Worm (Caenorhabditis elegans): ENCODE results near the gene C02B4.3.
A peak's percentile ranks its signal among the peaks of the same experiment; 100 is the strongest.

The C02B4.3 gene

DNA sequence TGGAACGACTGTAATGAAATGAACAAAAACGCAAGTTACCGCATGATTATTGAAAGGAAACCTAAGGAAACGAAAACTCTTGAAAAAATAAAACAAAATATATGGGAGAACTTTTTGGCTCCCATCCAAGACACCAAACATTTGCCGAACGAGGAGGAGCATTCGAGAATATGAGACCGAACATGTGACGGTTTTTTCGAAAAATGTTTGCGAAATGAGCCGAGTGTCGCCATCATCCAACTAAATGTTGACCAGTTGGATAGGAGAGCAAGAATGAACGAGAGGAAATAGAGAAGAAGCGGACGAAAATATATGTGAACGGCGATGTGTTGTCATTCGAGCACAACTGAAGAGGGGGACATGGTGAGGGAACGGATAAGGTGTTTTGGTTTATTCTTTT is 29.6 kb downstream of the C02B4.3 start:
- TF ChIP-seq nhr-12 (tag; optimal IDR thresholded peaks at IDR 0.05) (no peak), egl-27 (tag; optimal IDR thresholded peaks at IDR 0.05) (no peak), efl-1 (optimal IDR thresholded peaks at IDR 0.05) (no peak), efl-1 (GFP tag; optimal IDR thresholded peaks at IDR 0.05 in 1 of 2) (peak in 1 of 2 experiments; percentile 31)

- peak; percentile 35 for TF ChIP-seq nhr-71 (tag; optimal IDR thresholded peaks at IDR 0.05)
- TF ChIP-seq lin-14 (GFP tag; optimal IDR thresholded peaks at IDR 0.05), result peak; percentile 90
- no peak for TF ChIP-seq aha-1 (tag; optimal IDR thresholded peaks at IDR 0.05)
- peak; percentile 35 for TF ChIP-seq snu-23 (GFP tag; optimal IDR thresholded peaks at IDR 0.05)
- peak; percentile 30 for TF ChIP-seq dsc-1 (tag; optimal IDR thresholded peaks at IDR 0.05)
- TF ChIP-seq nhr-47 (tag; optimal IDR thresholded peaks at IDR 0.05), result peak; percentile 17
- TF ChIP-seq sptf-1 (tag; optimal IDR thresholded peaks at IDR 0.05), result no peak
- peak; percentile 13 for TF ChIP-seq tbx-2 (tag; optimal IDR thresholded peaks at IDR 0.05)
- no peak for TF ChIP-seq ceh-90 (tag; optimal IDR thresholded peaks at IDR 0.05)
- peak; percentile 27 to 37 (median 33) for TF ChIP-seq ceh-82 (tag; optimal IDR thresholded peaks at IDR 0.05)
- no peak for TF ChIP-seq jun-1 (tag; optimal IDR thresholded peaks at IDR 0.05)
- no peak for TF ChIP-seq lin-15B (tag; optimal IDR thresholded peaks at IDR 0.05)
- TF ChIP-seq mdl-1 (tag; optimal IDR thresholded peaks at IDR 0.05), result peak in 1 of 2 experiments; percentile 50
- TF ChIP-seq lin-35 (GFP tag; optimal IDR thresholded peaks at IDR 0.05), result peak in 1 of 2 experiments; percentile 19
- 0 out of 2 replicates have a peak, but pooled peaks have one; percentile 25 for TF ChIP-seq mab-9 (GFP tag; IDR thresholded peaks at IDR 0.05)
- TF ChIP-seq zag-1 (tag; optimal IDR thresholded peaks at IDR 0.05), result no peak
- peak; percentile 16 for TF ChIP-seq unc-86 (tag; optimal IDR thresholded peaks at IDR 0.05)
- TF ChIP-seq lsy-2 (tag; optimal IDR thresholded peaks at IDR 0.05), result peak in 1 of 2 experiments; percentile 29
- peak; percentile 17 for TF ChIP-seq swsn-7 (tag; optimal IDR thresholded peaks at IDR 0.05)
- TF ChIP-seq tlp-1 (tag; optimal IDR thresholded peaks at IDR 0.05), result no peak
- TF ChIP-seq fkh-10 (GFP tag; optimal IDR thresholded peaks at IDR 0.05), result peak; percentile 62
- no peak for TF ChIP-seq lin-13 (GFP tag; optimal IDR thresholded peaks at IDR 0.05)
- no peak for TF ChIP-seq sox-4 (tag; optimal IDR thresholded peaks at IDR 0.05)
- TF ChIP-seq nhr-237 (tag; optimal IDR thresholded peaks at IDR 0.05), result no peak
Observed at ce11 chrX:12629257-12629656, 30.4 kb downstream of the C02B4.3 start.

- no peak for TF ChIP-seq C16A3.4 (tag; optimal IDR thresholded peaks at IDR 0.05)
- TF ChIP-seq blmp-1 (tag; optimal IDR thresholded peaks at IDR 0.05), result peak; percentile 70
- no peak for TF ChIP-seq dsc-1 (tag; optimal IDR thresholded peaks at IDR 0.05)
- no peak for TF ChIP-seq unc-30 (tag; optimal IDR thresholded peaks at IDR 0.05)
- no peak for TF ChIP-seq aly-2 (tag; optimal IDR thresholded peaks at IDR 0.05)
- peak; percentile 9 for TF ChIP-seq unc-130 (tag; optimal IDR thresholded peaks at IDR 0.05)
- peak in 1 of 2 experiments; percentile 19 for TF ChIP-seq mdl-1 (tag; optimal IDR thresholded peaks at IDR 0.05)
- no peak for TF ChIP-seq unc-62 (GFP tag; optimal IDR thresholded peaks at IDR 0.05)
- no peak for TF ChIP-seq lir-3 (tag; optimal IDR thresholded peaks at IDR 0.05; ENCODE audit: poor library complexity)
- TF ChIP-seq skn-1 (tag; optimal IDR thresholded peaks at IDR 0.05), result no peak
- TF ChIP-seq nhr-71 (tag; optimal IDR thresholded peaks at IDR 0.05), result peak; percentile 56
- peak; percentile 71 for TF ChIP-seq nhr-85 (tag)
- no peak for TF ChIP-seq aha-1 (tag; optimal IDR thresholded peaks at IDR 0.05)
- no peak for TF ChIP-seq nhr-76 (tag; optimal IDR thresholded peaks at IDR 0.05)
- no peak for TF ChIP-seq efl-3 (GFP tag; optimal IDR thresholded peaks at IDR 0.05)
- TF ChIP-seq grh-1 (GFP tag; IDR thresholded peaks at IDR 0.05), result no peak
- TF ChIP-seq nhr-90 (tag; optimal IDR thresholded peaks at IDR 0.05; ENCODE audit: poor library complexity), result peak; percentile 34
- TF ChIP-seq pag-3 (tag; optimal IDR thresholded peaks at IDR 0.05; ENCODE audit: borderline replicate concordance, insufficient read depth), result no peak
- no peak for TF ChIP-seq ces-1 (GFP tag; optimal IDR thresholded peaks at IDR 0.05)
- TF ChIP-seq nhr-237 (tag; optimal IDR thresholded peaks at IDR 0.05), result no peak
- TF ChIP-seq egl-27 (tag; optimal IDR thresholded peaks at IDR 0.05), result no peak
- TF ChIP-seq fkh-10 (GFP tag; optimal IDR thresholded peaks at IDR 0.05), result no peak
- no peak for TF ChIP-seq fkh-4 (tag; optimal IDR thresholded peaks at IDR 0.05; ENCODE audit: borderline replicate concordance)
- no peak for TF ChIP-seq sox-4 (tag; optimal IDR thresholded peaks at IDR 0.05)
- no peak for TF ChIP-seq sup-37 (GFP tag; optimal IDR thresholded peaks at IDR 0.05)
- no peak for TF ChIP-seq lin-13 (GFP tag; optimal IDR thresholded peaks at IDR 0.05)
- no peak for TF ChIP-seq efl-1 (optimal IDR thresholded peaks at IDR 0.05)
- TF ChIP-seq efl-1 (GFP tag; optimal IDR thresholded peaks at IDR 0.05 in 1 of 2), result no peak
- TF ChIP-seq nhr-47 (tag; optimal IDR thresholded peaks at IDR 0.05), result no peak
- TF ChIP-seq nhr-28 (tag; optimal IDR thresholded peaks at IDR 0.05), result no peak
- TF ChIP-seq C04F5.9 (tag; optimal IDR thresholded peaks at IDR 0.05), result no peak
- no peak for TF ChIP-seq ztf-11 (tag; optimal IDR thresholded peaks at IDR 0.05)
- peak; percentile 86 for TF ChIP-seq elt-2 (tag; optimal IDR thresholded peaks at IDR 0.05)
Observed at ce11 chrX:12627797-12628196, 31.9 kb downstream of the C02B4.3 start.
